Worm (Caenorhabditis elegans) whole organism, L4 larva: ENCODE measurements around the gene gln-5.

Experiments used
- F10B5.3 ChIP-seq: sonication (generic microtip); optimal IDR thresholded peaks from 2 replicates; lab custom pipeline; 2016; ENCODE audit warnings: mild to moderate bottlenecking, missing genetic modification characterization, missing compliant biosample characterization
- F37D6.2 ChIP-seq: sonication (generic microtip); optimal IDR thresholded peaks from 2 replicates; lab custom pipeline; 2016; ENCODE audit warnings: mild to moderate bottlenecking, missing genetic modification characterization, missing compliant biosample characterization
- F44E2.7 ChIP-seq: fragments of 200-800 bp; sonication (Bioruptor generic); IDR thresholded peaks from 2 replicates; pipeline ENCODE4 v2.1.2; 2022; ENCODE audit warnings: missing genetic modification characterization, missing compliant biosample characterization
- F49E8.2 ChIP-seq: sonication (generic microtip); optimal IDR thresholded peaks from 2 replicates; lab custom pipeline; 2016; ENCODE audit warnings: missing compliant biosample characterization, mild to moderate bottlenecking, missing genetic modification characterization, borderline replicate concordance
- R02D3.7 ChIP-seq: fragments of 150-350 bp; sonication (generic microtip); optimal IDR thresholded peaks from 3 replicates; lab custom pipeline; 2014; ENCODE audit warnings: missing biosample characterization, missing genetic modification characterization
- T26A8.4 ChIP-seq: fragments of 200-800 bp; sonication (Bioruptor generic); IDR thresholded peaks from 2 replicates; pipeline ENCODE4 v1.3.6; 2022; ENCODE audit warnings: missing genetic modification characterization, missing compliant biosample characterization
- Y48G9A.11 ChIP-seq: fragments of 200-800 bp; sonication (Bioruptor generic); IDR thresholded peaks from 2 replicates; pipeline ENCODE4 v1.3.6; 2022; ENCODE audit warnings: missing genetic modification reagents, missing genetic modification characterization, missing compliant biosample characterization
- Y75B8A.6 ChIP-seq: fragments of 200-800 bp; sonication (Bioruptor generic); IDR thresholded peaks from 2 replicates; pipeline ENCODE4 v1.3.6; 2022; ENCODE audit warnings: missing genetic modification reagents, missing genetic modification characterization, missing compliant biosample characterization
- ceh-20 ChIP-seq: fragments of 200-800 bp; sonication (Bioruptor generic); IDR thresholded peaks from 2 replicates; pipeline ENCODE4 v1.3.6; 2022; ENCODE audit warnings: missing genetic modification reagents, missing genetic modification characterization, missing compliant biosample characterization
- ceh-44 ChIP-seq: fragments of 200-800 bp; sonication (Bioruptor generic); IDR thresholded peaks from 2 replicates; pipeline ENCODE4 v1.3.6; 2022; ENCODE audit warnings: missing genetic modification reagents, missing genetic modification characterization, missing compliant biosample characterization
- cey-2 ChIP-seq: sonication (generic microtip); optimal IDR thresholded peaks from 3 replicates; lab custom pipeline; 2017; ENCODE audit warnings: missing genetic modification characterization, mild to moderate bottlenecking, missing compliant biosample characterization, antibody characterized with exemption, borderline replicate concordance; ENCODE audit not compliant: insufficient read depth
- daf-12 ChIP-seq: fragments of 150-350 bp; optimal IDR thresholded peaks from 2 replicates; lab custom pipeline; 2014; ENCODE audit warnings: missing biosample characterization, missing genetic modification reagents, missing genetic modification characterization
- daf-16 ChIP-seq, 3 experiments: sonication (generic microtip); optimal IDR thresholded peaks; 2 replicates each; lab custom pipeline; 2016 to 2017; ENCODE audit warnings: missing genetic modification characterization in 3 of 3, missing genetic modification reagents in 3 of 3, mild to moderate bottlenecking in 2 of 3, missing compliant biosample characterization in 2 of 3, missing biosample characterization in 1 of 3, moderate library complexity in 1 of 3
- daf-19 ChIP-seq: fragments of 200-800 bp; sonication (Bioruptor generic); conservative IDR thresholded peaks from 2 replicates; pipeline ENCODE4 v1.3.6; 2022; ENCODE audit warnings: missing genetic modification characterization, missing compliant biosample characterization
- daf-8 ChIP-seq: fragments of 200-800 bp; sonication (Bioruptor generic); IDR thresholded peaks from 2 replicates; pipeline ENCODE4 v1.3.6; 2022; ENCODE audit warnings: missing genetic modification characterization, missing compliant biosample characterization
- dmd-6 ChIP-seq: fragments of 200-800 bp; sonication (Bioruptor generic); IDR thresholded peaks from 2 replicates; pipeline ENCODE4 v1.3.6; 2022; ENCODE audit warnings: missing genetic modification reagents, missing genetic modification characterization, missing compliant biosample characterization
- dmd-8 ChIP-seq: fragments of 200-800 bp; sonication (Bioruptor generic); IDR thresholded peaks from 2 replicates; pipeline ENCODE4 v1.3.6; 2022; ENCODE audit warnings: missing genetic modification characterization, missing compliant biosample characterization
- dpl-1 ChIP-seq: fragments of 150-350 bp; optimal IDR thresholded peaks from 2 replicates; lab custom pipeline; 2014; ENCODE audit warnings: missing biosample characterization, missing genetic modification reagents, missing genetic modification characterization
- egl-27 ChIP-seq: sonication (generic microtip); optimal IDR thresholded peaks from 3 replicates; lab custom pipeline; 2017; ENCODE audit warnings: missing biosample characterization, missing genetic modification reagents, missing genetic modification characterization
- egl-43 ChIP-seq: fragments of 200-800 bp; sonication (Bioruptor generic); IDR thresholded peaks from 2 replicates; pipeline ENCODE4 v1.3.6; 2022; ENCODE audit warnings: missing genetic modification reagents, missing genetic modification characterization, missing compliant biosample characterization
- fos-1 ChIP-seq: fragments of 150-350 bp; optimal IDR thresholded peaks from 2 replicates; lab custom pipeline; 2014; ENCODE audit warnings: missing biosample characterization, missing genetic modification characterization
- hlh-11 ChIP-seq: fragments of 200-800 bp; sonication (Bioruptor generic); optimal IDR thresholded peaks from 2 replicates; lab custom pipeline; 2018; ENCODE audit warnings: mild to moderate bottlenecking, missing genetic modification characterization, missing compliant biosample characterization
- hlh-30 ChIP-seq: sonication (generic microtip); optimal IDR thresholded peaks from 2 replicates; lab custom pipeline; 2017; ENCODE audit warnings: antibody characterized with exemption, mild to moderate bottlenecking, missing genetic modification characterization, missing compliant biosample characterization; ENCODE audit not compliant: insufficient read depth
- hmg-1.1 ChIP-seq: fragments of 200-800 bp; sonication (Bioruptor generic); IDR thresholded peaks from 2 replicates; pipeline ENCODE4 v1.3.6; 2022; ENCODE audit warnings: missing genetic modification reagents, missing genetic modification characterization, missing compliant biosample characterization
- lim-7 ChIP-seq: fragments of 200-800 bp; sonication (Bioruptor generic); IDR thresholded peaks from 2 replicates; pipeline ENCODE4 v1.3.6; 2022; ENCODE audit warnings: missing genetic modification characterization, missing compliant biosample characterization
- lin-13 ChIP-seq: fragments of 150-350 bp; optimal IDR thresholded peaks from 2 replicates; lab custom pipeline; 2014; ENCODE audit warnings: missing biosample characterization, missing genetic modification reagents, missing genetic modification characterization
- lin-29 ChIP-seq: fragments of 200-800 bp; sonication (Bioruptor generic); IDR thresholded peaks from 2 replicates; pipeline ENCODE4 v1.3.6; 2022; ENCODE audit warnings: missing genetic modification reagents, missing genetic modification characterization, missing compliant biosample characterization
- lin-38 ChIP-seq: fragments of 200-800 bp; sonication (Bioruptor generic); IDR thresholded peaks from 2 replicates; pipeline ENCODE4 v1.3.6; 2022; ENCODE audit warnings: missing genetic modification reagents, missing genetic modification characterization, missing compliant biosample characterization
- lin-39 ChIP-seq: fragments of 150-350 bp; optimal IDR thresholded peaks from 2 replicates; lab custom pipeline; 2014; ENCODE audit warnings: missing biosample characterization, missing genetic modification reagents, missing genetic modification characterization
- lsy-2 ChIP-seq, 2 experiments: fragments of 150-350 bp in 1 of 2; sonication (generic microtip) in 1 of 2; optimal IDR thresholded peaks; 2 replicates each; lab custom pipeline; 2014 to 2017; ENCODE audit warnings: missing biosample characterization in 2 of 2, missing genetic modification characterization in 2 of 2
- madf-9 ChIP-seq: fragments of 200-800 bp; sonication (Bioruptor generic); conservative IDR thresholded peaks from 2 replicates; pipeline ENCODE4 v1.3.6; 2022; ENCODE audit warnings: missing genetic modification reagents, missing genetic modification characterization, missing compliant biosample characterization
- mdt-29 ChIP-seq: fragments of 200-800 bp; sonication (Bioruptor generic); IDR thresholded peaks from 2 replicates; pipeline ENCODE4 v1.3.6; 2022; ENCODE audit warnings: missing genetic modification reagents, missing genetic modification characterization, missing compliant biosample characterization
- mxl-3 ChIP-seq: fragments of 200-800 bp; sonication (Bioruptor generic); optimal IDR thresholded peaks from 2 replicates; lab custom pipeline; 2018; ENCODE audit warnings: mild to moderate bottlenecking, missing genetic modification characterization, missing compliant biosample characterization
- nhr-237 ChIP-seq: sonication (generic microtip); optimal IDR thresholded peaks from 2 replicates; lab custom pipeline; 2017; ENCODE audit warnings: missing biosample characterization, missing genetic modification characterization
- nhr-28 ChIP-seq: fragments of 150-350 bp; optimal IDR thresholded peaks from 2 replicates; lab custom pipeline; 2014; ENCODE audit warnings: missing biosample characterization, missing genetic modification characterization
- nhr-41 ChIP-seq: fragments of 200-800 bp; sonication (Bioruptor generic); IDR thresholded peaks from 2 replicates; pipeline ENCODE4 v1.3.6; 2022; ENCODE audit warnings: missing genetic modification reagents, missing genetic modification characterization, missing compliant biosample characterization
- nhr-48 ChIP-seq: sonication (generic microtip); optimal IDR thresholded peaks from 2 replicates; lab custom pipeline; 2016; ENCODE audit warnings: mild to moderate bottlenecking, missing genetic modification characterization, missing compliant biosample characterization
- nhr-76 ChIP-seq: fragments of 150-350 bp; optimal IDR thresholded peaks from 2 replicates; lab custom pipeline; 2014; ENCODE audit warnings: missing biosample characterization, missing genetic modification characterization
- nhr-77 ChIP-seq: fragments of 150-350 bp; optimal IDR thresholded peaks from 2 replicates; lab custom pipeline; 2014; ENCODE audit warnings: missing biosample characterization, missing genetic modification characterization
- sdz-12 ChIP-seq: fragments of 200-800 bp; sonication (Bioruptor generic); optimal IDR thresholded peaks from 2 replicates; lab custom pipeline; 2018; ENCODE audit warnings: mild to moderate bottlenecking, missing genetic modification characterization, missing compliant biosample characterization
- set-16 ChIP-seq: fragments of 200-800 bp; sonication (Bioruptor generic); IDR thresholded peaks from 2 replicates; pipeline ENCODE4 v1.3.6; 2022; ENCODE audit warnings: missing genetic modification reagents, missing genetic modification characterization, missing compliant biosample characterization
- spr-1 ChIP-seq: sonication (generic microtip); optimal IDR thresholded peaks from 2 replicates; lab custom pipeline; 2016; ENCODE audit warnings: mild to moderate bottlenecking, missing genetic modification characterization, missing compliant biosample characterization
- spr-3 ChIP-seq: fragments of 200-800 bp; sonication (Bioruptor generic); optimal IDR thresholded peaks from 2 replicates; lab custom pipeline; 2018; ENCODE audit warnings: mild to moderate bottlenecking, missing genetic modification characterization, missing compliant biosample characterization
- unc-39 ChIP-seq: sonication (generic microtip); optimal IDR thresholded peaks from 2 replicates; lab custom pipeline; 2017; ENCODE audit warnings: missing biosample characterization, missing genetic modification characterization
- unc-62 ChIP-seq, 3 experiments: fragments of 150-350 bp in 1 of 3; sonication (generic microtip); optimal IDR thresholded peaks in 2 of 3; peaks in 1 of 3; 1 replicate in 1 of 3; 2 replicates in 2 of 3; lab custom pipeline; 2014 to 2017; ENCODE audit warnings: missing biosample characterization in 3 of 3, missing genetic modification characterization in 3 of 3, missing genetic modification reagents in 3 of 3, missing genotype in 1 of 3
- ztf-11 ChIP-seq: fragments of 150-350 bp; optimal IDR thresholded peaks from 2 replicates; lab custom pipeline; 2014; ENCODE audit warnings: missing biosample characterization, missing genetic modification characterization
- ztf-7 ChIP-seq: fragments of 150-350 bp; optimal IDR thresholded peaks from 2 replicates; lab custom pipeline; 2014; ENCODE audit warnings: missing biosample characterization, missing genetic modification characterization

The gln-5 gene

DNA sequence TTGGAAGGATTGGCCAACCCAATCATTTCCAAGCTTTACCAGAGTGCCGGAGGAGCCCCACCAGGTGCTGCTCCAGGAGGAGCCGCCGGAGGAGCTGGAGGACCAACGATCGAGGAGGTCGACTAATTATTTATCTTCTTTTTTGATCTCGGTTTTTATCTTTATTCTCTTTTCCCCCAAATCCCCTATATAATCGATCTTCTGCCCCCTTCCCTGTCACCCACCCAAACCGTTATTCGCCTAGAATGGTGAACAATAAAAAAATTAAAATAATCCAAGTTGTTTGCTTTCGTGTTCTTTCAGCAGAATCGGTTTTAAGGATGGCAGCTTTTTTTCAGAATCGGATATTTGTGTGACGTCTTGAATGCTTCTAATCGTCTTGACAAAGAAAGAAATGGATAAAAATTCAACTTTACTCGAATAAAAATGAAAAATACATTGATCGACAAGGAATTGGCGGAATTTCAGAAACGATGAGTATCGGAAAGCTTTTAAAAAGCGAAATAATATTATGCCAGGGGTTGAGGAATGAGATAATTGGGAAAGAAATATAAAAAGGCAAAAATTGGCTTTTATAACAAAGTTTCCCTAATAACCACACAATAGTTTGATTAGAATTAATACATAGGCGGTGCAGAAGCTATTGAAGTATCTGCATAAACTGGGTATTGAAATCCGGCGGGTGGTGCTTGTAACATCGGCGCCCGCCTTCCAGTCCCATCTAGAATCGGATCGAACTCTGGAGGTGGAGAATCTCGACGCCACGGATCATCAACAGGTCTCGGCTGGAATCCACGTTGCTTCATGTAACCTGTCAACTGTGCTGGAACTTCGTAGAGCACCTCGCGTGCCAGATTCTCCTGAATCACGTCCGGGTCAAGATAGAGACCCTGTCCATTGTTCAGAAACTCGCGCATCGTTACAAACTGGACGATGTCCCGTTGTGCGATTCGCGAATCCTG, 7.9 kb upstream of the gln-5 start (continued):
- TF ChIP-seq F44E2.7 (GFP tag; lab: Robert Waterston, UW): no peak
- TF ChIP-seq spr-1: peak; percentile 56
- TF ChIP-seq lin-29: no peak; the same call in none of the 2 replicates
- TF ChIP-seq hlh-30 (tag; lab: Kevin White, UChicago): peak; percentile 49
- no peak for TF ChIP-seq R02D3.7 (tag; lab: Kevin White, UChicago)
- peak; percentile 0 to 46 for TF ChIP-seq daf-16 (GFP tag; optimal IDR thresholded peaks at IDR 0.05; lab: Kevin White, UChicago)
- peak; percentile 75 for TF ChIP-seq daf-16 (tag; optimal IDR thresholded peaks at IDR 0.05; lab: Kevin White, UChicago)
- TF ChIP-seq dmd-6 (GFP tag; lab: Robert Waterston, UW): peak; percentile 59
- peak; percentile 75; the same call in 1 of the 2 replicates for TF ChIP-seq lim-7
- TF ChIP-seq Y75B8A.6: peak; percentile 89
- TF ChIP-seq set-16: peak; percentile 95
- peak; percentile 74 for TF ChIP-seq hlh-11 (tag; lab: Kevin White, UChicago)
- no peak for TF ChIP-seq ztf-11
- peak; percentile 44 for TF ChIP-seq F37D6.2 (tag; lab: Kevin White, UChicago)
- TF ChIP-seq dpl-1 (GFP tag; lab: Kevin White, UChicago): peak; percentile 55
- peak; percentile 96 for TF ChIP-seq daf-19 (GFP tag; lab: Robert Waterston, UW)
- no peak; the same call in 1 of the 2 replicates for TF ChIP-seq madf-9 (GFP tag; lab: Robert Waterston, UW)
- TF ChIP-seq Y48G9A.11 (GFP tag; lab: Robert Waterston, UW): peak; percentile 32; the same call in 1 of the 2 replicates
- 0 out of 2 replicates have a peak, but pooled peaks have one; percentile 10 for TF ChIP-seq daf-8 (GFP tag; lab: Robert Waterston, UW)
- TF ChIP-seq T26A8.4 (GFP tag; lab: Robert Waterston, UW): peak; percentile 86
- peak; percentile 67 for TF ChIP-seq dmd-8 (GFP tag; lab: Robert Waterston, UW)
- TF ChIP-seq nhr-77 (tag; lab: Kevin White, UChicago): no peak
- TF ChIP-seq nhr-28 (tag; lab: Kevin White, UChicago): no peak
- TF ChIP-seq unc-39 (tag; lab: Kevin White, UChicago): no peak
- no peak for TF ChIP-seq ceh-44 (GFP tag; lab: Robert Waterston, UW)
- no peak for TF ChIP-seq lin-39 (tag; lab: Kevin White, UChicago)
- TF ChIP-seq spr-3 (GFP tag; lab: Kevin White, UChicago): peak; percentile 38
- TF ChIP-seq mdt-29: peak; percentile 70
- 0 out of 2 replicates have a peak, but pooled peaks have one; percentile 28 for TF ChIP-seq nhr-41 (GFP tag; lab: Robert Waterston, UW)
- TF ChIP-seq F10B5.3 (tag; lab: Kevin White, UChicago): peak; percentile 40
- TF ChIP-seq egl-43: peak; percentile 81
- peak in 1 of 2 experiments; percentile 44 for TF ChIP-seq unc-62 (GFP tag; optimal IDR thresholded peaks at IDR 0.05 in 1 of 2; lab: Kevin White, UChicago)
- no peak for TF ChIP-seq unc-62 (tag; optimal IDR thresholded peaks at IDR 0.05; lab: Kevin White, UChicago)
- TF ChIP-seq hmg-1.1: peak; percentile 52
- no peak for TF ChIP-seq mxl-3 (GFP tag; lab: Kevin White, UChicago)
- peak; percentile 49; the same call in 1 of the 2 replicates for TF ChIP-seq ceh-20 (GFP tag; lab: Robert Waterston, UW)
- no peak for TF ChIP-seq egl-27 (tag; lab: Kevin White, UChicago)
- no peak for TF ChIP-seq fos-1 (tag; lab: Kevin White, UChicago)
- TF ChIP-seq F49E8.2 (tag; lab: Kevin White, UChicago): peak; percentile 93
- TF ChIP-seq lin-13 (GFP tag; lab: Kevin White, UChicago): peak; percentile 89
- TF ChIP-seq lsy-2 (tag; optimal IDR thresholded peaks at IDR 0.05; lab: Kevin White, UChicago): peak in 1 of 2 experiments; percentile 91
- TF ChIP-seq lin-38 (GFP tag; lab: Robert Waterston, UW): peak; percentile 81
- TF ChIP-seq nhr-76: no peak
- TF ChIP-seq nhr-48 (tag; lab: Kevin White, UChicago): no peak
- no peak for TF ChIP-seq nhr-237 (tag; lab: Kevin White, UChicago)
- TF ChIP-seq cey-2 (tag; lab: Kevin White, UChicago): no peak
- TF ChIP-seq sdz-12 (GFP tag; lab: Kevin White, UChicago): peak; percentile 4
- TF ChIP-seq ztf-7: peak; percentile 66
- TF ChIP-seq daf-12: no peak
